Fruit fly (Drosophila melanogaster) whole organism, embryonic: ENCODE measurements around the gene Trim9.

ENCODE experiments used
- Bteb2 ChIP-seq: fragments of 200-800 bp; sonication (Bioruptor generic); optimal IDR thresholded peaks from 2 replicates; lab custom pipeline; 2016; ENCODE audit warnings: missing biosample characterization, missing genetic modification characterization
- CG10267 ChIP-seq: fragments of 200-800 bp; sonication (Bioruptor generic); optimal IDR thresholded peaks from 2 replicates; lab custom pipeline; 2018; ENCODE audit warnings: missing biosample characterization, mild to moderate bottlenecking, missing genetic modification characterization, moderate library complexity
- CG10321 ChIP-seq: fragments of 200-800 bp; sonication (Bioruptor generic); IDR thresholded peaks from 2 replicates; pipeline ENCODE4 v1.3.6; 2022; ENCODE audit warnings: missing biosample characterization, missing genetic modification characterization
- CG10959 ChIP-seq: fragments of 200-800 bp; sonication (Bioruptor generic); IDR thresholded peaks from 2 replicates; pipeline ENCODE4 v1.3.6; 2022; ENCODE audit warnings: missing biosample characterization, missing genetic modification characterization
- CG11695 ChIP-seq: fragments of 200-800 bp; sonication (Bioruptor generic); IDR thresholded peaks from 3 replicates; pipeline ENCODE4 v1.3.6; 2022; ENCODE audit warnings: missing biosample characterization, missing genetic modification characterization
- CG15479 ChIP-seq: fragments of 200-800 bp; sonication (Bioruptor generic); optimal IDR thresholded peaks from 3 replicates; lab custom pipeline; 2019; ENCODE audit warnings: missing biosample characterization, mild to moderate bottlenecking, missing genetic modification characterization, moderate library complexity
- CG16815 ChIP-seq: fragments of 200-800 bp; sonication (Bioruptor generic); optimal IDR thresholded peaks from 3 replicates; lab custom pipeline; 2017; ENCODE audit warnings: missing biosample characterization, mild to moderate bottlenecking, missing genetic modification characterization
- CG17361 ChIP-seq: fragments of 200-800 bp; sonication (Bioruptor generic); IDR thresholded peaks from 3 replicates; pipeline ENCODE4 v1.3.6; 2022; ENCODE audit warnings: missing biosample characterization, missing genetic modification characterization
- CG18011 ChIP-seq: fragments of 200-800 bp; sonication (Bioruptor generic); optimal IDR thresholded peaks from 2 replicates; lab custom pipeline; 2017; ENCODE audit warnings: missing biosample characterization, missing genetic modification characterization, mild to moderate bottlenecking, moderate library complexity, missing genotype
- CG2712 ChIP-seq: fragments of 200-800 bp; optimal IDR thresholded peaks from 3 replicates; lab custom pipeline; 2019; ENCODE audit warnings: missing biosample characterization, mild to moderate bottlenecking, missing genetic modification characterization, moderate library complexity
- CG3065 ChIP-seq: fragments of 200-800 bp; sonication (Bioruptor generic); optimal IDR thresholded peaks from 2 replicates; lab custom pipeline; 2016; ENCODE audit warnings: missing biosample characterization, missing genetic modification characterization
- CG3838 ChIP-seq: fragments of 200-800 bp; sonication (Bioruptor generic); optimal IDR thresholded peaks from 3 replicates; lab custom pipeline; 2016; ENCODE audit warnings: missing biosample characterization, missing genetic modification characterization
- CG4424 ChIP-seq: fragments of 200-800 bp; sonication (Bioruptor generic); optimal IDR thresholded peaks from 3 replicates; lab custom pipeline; 2016; ENCODE audit warnings: missing biosample characterization, missing genetic modification characterization
- CG6175 ChIP-seq: fragments of 200-800 bp; sonication (Bioruptor generic); IDR thresholded peaks from 3 replicates; pipeline ENCODE4 v1.3.6; 2022; ENCODE audit warnings: missing biosample characterization, missing genetic modification characterization
- CG7357 ChIP-seq: fragments of 200-800 bp; sonication (Bioruptor generic); IDR thresholded peaks from 3 replicates; pipeline ENCODE4 v1.3.6; 2022; ENCODE audit warnings: missing biosample characterization, missing genetic modification characterization
- CG8281 ChIP-seq: fragments of 200-800 bp; sonication (Bioruptor generic); optimal IDR thresholded peaks from 2 replicates; lab custom pipeline; 2018; ENCODE audit warnings: missing biosample characterization, mild to moderate bottlenecking, missing genetic modification characterization, moderate library complexity
- CG8924 ChIP-seq: fragments of 200-800 bp; optimal IDR thresholded peaks from 3 replicates; lab custom pipeline; 2019; ENCODE audit warnings: missing biosample characterization, mild to moderate bottlenecking, missing genetic modification characterization, moderate library complexity
- Chrac-16 ChIP-seq: fragments of 200-800 bp; sonication (Bioruptor generic); optimal IDR thresholded peaks from 3 replicates; lab custom pipeline; 2016; ENCODE audit warnings: missing biosample characterization, missing genetic modification characterization
- Eip74EF ChIP-seq, 2 experiments: fragments of 200-800 bp in 1 of 2; fragments of >200 bp in 1 of 2; sonication (Bioruptor generic) in 1 of 2; optimal IDR thresholded peaks; 2 replicates each; lab custom pipeline; 2017 to 2019; ENCODE audit warnings: missing biosample characterization in 2 of 2, missing genetic modification characterization in 2 of 2, mild to moderate bottlenecking in 1 of 2, moderate library complexity in 1 of 2
- Fer1 ChIP-seq: fragments of 200-800 bp; sonication (Bioruptor generic); optimal IDR thresholded peaks from 2 replicates; lab custom pipeline; 2017; ENCODE audit warnings: missing biosample characterization, mild to moderate bottlenecking, missing genetic modification characterization
- HLH54F ChIP-seq: fragments of 200-800 bp; sonication (Bioruptor generic); optimal IDR thresholded peaks from 3 replicates; lab custom pipeline; 2016; ENCODE audit warnings: missing biosample characterization, missing genetic modification characterization
- Lpt ChIP-seq: fragments of >200 bp; optimal IDR thresholded peaks from 2 replicates; lab custom pipeline; 2018; ENCODE audit warnings: missing biosample characterization, missing genetic modification characterization
- Meics ChIP-seq: fragments of 200-800 bp; sonication (Bioruptor generic); optimal IDR thresholded peaks from 2 replicates; lab custom pipeline; 2017; ENCODE audit warnings: missing biosample characterization, mild to moderate bottlenecking, missing genetic modification characterization
- Nf-YC ChIP-seq: fragments of 200-800 bp; optimal IDR thresholded peaks from 3 replicates; lab custom pipeline; 2019; ENCODE audit warnings: missing biosample characterization, mild to moderate bottlenecking, missing genetic modification characterization, moderate library complexity
- Ptx1 ChIP-seq: fragments of 200-800 bp; sonication (Bioruptor generic); IDR thresholded peaks from 2 replicates; pipeline ENCODE4 v1.3.6; 2022; ENCODE audit warnings: missing biosample characterization, missing genetic modification characterization
- Sry-β ChIP-seq: fragments of 200-800 bp; sonication (Bioruptor generic); optimal IDR thresholded peaks from 2 replicates; lab custom pipeline; 2018; ENCODE audit warnings: missing biosample characterization, mild to moderate bottlenecking, missing genetic modification characterization, moderate library complexity
- YL-1 ChIP-seq: fragments of 200-800 bp; sonication (Bioruptor generic); optimal IDR thresholded peaks from 3 replicates; lab custom pipeline; 2017; ENCODE audit warnings: missing biosample characterization, mild to moderate bottlenecking, missing genetic modification characterization
- aop ChIP-seq: fragments of 200-800 bp; sonication (Bioruptor generic); IDR thresholded peaks from 2 replicates; pipeline ENCODE4 v1.3.6; 2022; ENCODE audit warnings: missing biosample characterization, missing genetic modification characterization
- ara ChIP-seq: fragments of 200-800 bp; sonication (Bioruptor generic); IDR thresholded peaks from 2 replicates; pipeline ENCODE4 v1.3.6; 2022; ENCODE audit warnings: missing biosample characterization, missing genetic modification characterization
- ase ChIP-seq: fragments of 200-800 bp; sonication (Bioruptor generic); IDR thresholded peaks from 3 replicates; pipeline ENCODE4 v1.3.6; 2022; ENCODE audit warnings: missing biosample characterization, missing genetic modification characterization
- ato ChIP-seq: fragments of 200-800 bp; sonication (Bioruptor generic); IDR thresholded peaks from 2 replicates; pipeline ENCODE4 v1.3.6; 2022; ENCODE audit warnings: missing biosample characterization, missing genetic modification characterization; ENCODE audit not compliant: partially characterized antibody
- cato ChIP-seq: fragments of 200-800 bp; sonication (Bioruptor generic); optimal IDR thresholded peaks from 2 replicates; lab custom pipeline; 2016; ENCODE audit warnings: missing biosample characterization, missing genetic modification characterization, borderline replicate concordance
- ci ChIP-seq: fragments of 200-800 bp; sonication (Bioruptor generic); IDR thresholded peaks from 3 replicates; pipeline ENCODE4 v1.3.6; 2022; ENCODE audit warnings: missing biosample characterization, missing genetic modification characterization
- corto ChIP-seq: fragments of 200-800 bp; sonication (Bioruptor generic); optimal IDR thresholded peaks from 2 replicates; lab custom pipeline; 2016; ENCODE audit warnings: missing biosample characterization, mild to moderate bottlenecking, missing genetic modification characterization, moderate library complexity
- crc ChIP-seq: fragments of 200-800 bp; sonication (Bioruptor generic); optimal IDR thresholded peaks from 2 replicates; lab custom pipeline; 2016; ENCODE audit warnings: missing biosample characterization, missing genetic modification characterization
- eve ChIP-seq, 2 experiments: fragments of >200 bp; optimal IDR thresholded peaks; 2 replicates each; lab custom pipeline; 2017; ENCODE audit warnings: missing biosample characterization in 2 of 2, missing genetic modification characterization in 2 of 2
- fru ChIP-seq: fragments of >200 bp; optimal IDR thresholded peaks from 2 replicates; lab custom pipeline; 2017
- ken ChIP-seq: fragments of 200-800 bp; sonication (Bioruptor generic); IDR thresholded peaks from 3 replicates; pipeline ENCODE4 v1.3.6; 2022; ENCODE audit warnings: missing biosample characterization, missing genetic modification characterization
- onecut ChIP-seq: fragments of 200-800 bp; sonication (Bioruptor generic); IDR thresholded peaks from 2 replicates; pipeline ENCODE4 v1.3.6; 2022; ENCODE audit warnings: missing biosample characterization, missing genetic modification characterization
- org-1 ChIP-seq: fragments of 200-800 bp; sonication (Bioruptor generic); optimal IDR thresholded peaks from 2 replicates; lab custom pipeline; 2017; ENCODE audit warnings: missing biosample characterization, missing genetic modification characterization
- pfk ChIP-seq: fragments of 200-800 bp; sonication (Bioruptor generic); optimal IDR thresholded peaks from 2 replicates; lab custom pipeline; 2018; ENCODE audit warnings: missing biosample characterization, mild to moderate bottlenecking, missing genetic modification characterization, moderate library complexity
- ranshi ChIP-seq: fragments of 200-800 bp; sonication (Bioruptor generic); IDR thresholded peaks from 2 replicates; pipeline ENCODE4 v1.3.6; 2022; ENCODE audit warnings: missing biosample characterization, missing genetic modification characterization
- repo ChIP-seq: fragments of 200-800 bp; sonication (Bioruptor generic); optimal IDR thresholded peaks from 2 replicates; lab custom pipeline; 2016; ENCODE audit warnings: missing biosample characterization, missing genetic modification characterization
- sim ChIP-seq: fragments of 200-800 bp; sonication (Bioruptor generic); IDR thresholded peaks from 2 replicates; pipeline ENCODE4 v1.3.6; 2022; ENCODE audit warnings: missing biosample characterization, missing genetic modification characterization
- sob ChIP-seq: fragments of 200-800 bp; sonication (Bioruptor generic); IDR thresholded peaks from 2 replicates; pipeline ENCODE4 v1.3.6; 2022; ENCODE audit warnings: missing biosample characterization, missing genetic modification characterization
- sqz ChIP-seq: fragments of 200-800 bp; sonication (Bioruptor generic); optimal IDR thresholded peaks from 3 replicates; lab custom pipeline; 2018; ENCODE audit warnings: missing biosample characterization, mild to moderate bottlenecking, missing genetic modification characterization
- sr ChIP-seq: fragments of 200-800 bp; sonication (Bioruptor generic); IDR thresholded peaks from 3 replicates; pipeline ENCODE4 v1.3.6; 2022; ENCODE audit warnings: missing biosample characterization, missing genetic modification characterization
- stwl ChIP-seq: fragments of 200-800 bp; sonication (Bioruptor generic); optimal IDR thresholded peaks from 3 replicates; lab custom pipeline; 2018; ENCODE audit warnings: missing biosample characterization, mild to moderate bottlenecking, missing genetic modification characterization, moderate library complexity
- toy ChIP-seq: fragments of 200-800 bp; sonication (Bioruptor generic); IDR thresholded peaks from 2 replicates; pipeline ENCODE4 v1.3.6; 2022; ENCODE audit warnings: missing biosample characterization, missing genetic modification characterization
- tx ChIP-seq: fragments of 200-800 bp; sonication (Bioruptor generic); optimal IDR thresholded peaks from 2 replicates; lab custom pipeline; 2016; ENCODE audit warnings: missing biosample characterization, missing genetic modification characterization

The Trim9 gene

DNA sequence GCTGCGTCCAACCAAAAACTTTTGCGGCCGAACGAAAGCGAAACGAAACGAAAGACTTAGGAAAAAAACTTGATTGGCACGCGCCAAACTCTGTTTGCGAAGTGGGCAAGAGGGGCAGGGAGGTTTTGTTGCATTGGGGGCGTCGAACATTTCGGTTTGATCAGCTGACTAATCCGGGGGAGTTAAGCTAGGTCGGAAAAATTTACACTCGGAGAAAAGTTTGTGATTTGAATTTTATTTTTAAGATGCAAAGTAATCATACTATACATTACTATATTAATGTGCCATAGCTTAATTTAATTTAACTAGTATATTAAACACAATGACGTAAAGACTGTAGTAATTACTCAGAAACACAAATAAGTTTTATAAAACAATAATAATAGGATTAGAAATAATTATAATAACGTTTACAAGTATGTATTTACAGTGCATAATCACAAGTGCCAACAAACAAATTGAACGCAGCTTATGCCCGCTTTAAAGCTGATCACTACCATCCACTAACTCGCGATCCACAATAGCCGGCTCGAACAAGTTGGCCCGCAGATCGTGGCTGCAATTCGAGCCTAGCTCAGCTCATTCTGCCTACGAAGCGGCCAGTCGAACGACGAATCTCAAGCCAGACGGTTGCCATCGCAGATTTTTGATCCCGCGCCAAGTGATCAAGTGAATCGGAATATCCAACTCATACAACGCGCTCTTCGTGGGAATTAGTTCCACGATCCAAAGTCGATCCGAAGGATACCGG is 117.0 kb downstream of the Trim9 start, which contains the start of gene CG31871:
TSS of gene CG31871 (plus strand) at position 592 of the 751 bp plus-strand sequence.
- no peak for TF ChIP-seq corto (GFP tag; lab: Kevin White, UChicago)
- TF ChIP-seq ase (GFP tag; lab: Robert Waterston, UW): peak; percentile 67; the same call in 2 of the 3 replicates
- TF ChIP-seq sim (GFP tag; lab: Robert Waterston, UW): no peak
- TF ChIP-seq ato (GFP tag; lab: Robert Waterston, UW): 0 out of 2 replicates have a peak, but pooled peaks have one; percentile 11
- 0 out of 3 replicates have a peak, but pooled peaks have one; percentile 11 for TF ChIP-seq sr (GFP tag; lab: Robert Waterston, UW)
- TF ChIP-seq CG2712 (tag; lab: Kevin White, UChicago): peak; percentile 88
- TF ChIP-seq CG15479 (GFP tag; lab: Kevin White, UChicago): no peak
- TF ChIP-seq CG3838 (GFP tag; lab: Kevin White, UChicago): no peak
- TF ChIP-seq CG18011: peak; percentile 3
- TF ChIP-seq Lpt (GFP tag; lab: Kevin White, UChicago): no peak
- TF ChIP-seq Eip74EF (GFP tag; optimal IDR thresholded peaks at IDR 0.05; lab: Kevin White, UChicago): peak in 1 of 2 experiments; percentile 72
- TF ChIP-seq eve (GFP tag; optimal IDR thresholded peaks at IDR 0.05; lab: Kevin White, UChicago): peak in 1 of 2 experiments; percentile 77
- peak; percentile 55 for TF ChIP-seq CG8281 (tag; lab: Kevin White, UChicago)
- no peak for TF ChIP-seq CG10959 (GFP tag; lab: Robert Waterston, UW)
- TF ChIP-seq toy (GFP tag; lab: Robert Waterston, UW): no peak
- peak; percentile 75 for TF ChIP-seq Meics (GFP tag; lab: Kevin White, UChicago)
- TF ChIP-seq Sry-β (GFP tag; lab: Kevin White, UChicago): no peak
- peak; percentile 61 for TF ChIP-seq sqz
- TF ChIP-seq CG3065 (GFP tag; lab: Kevin White, UChicago): no peak
- no peak for TF ChIP-seq CG16815 (GFP tag; lab: Kevin White, UChicago)
- peak; percentile 71; the same call in 2 of the 3 replicates for TF ChIP-seq CG7357 (GFP tag; lab: Robert Waterston, UW)
- TF ChIP-seq sob (GFP tag; lab: Robert Waterston, UW): no peak
- TF ChIP-seq aop (GFP tag; lab: Robert Waterston, UW): no peak
- no peak for TF ChIP-seq pfk (GFP tag; lab: Kevin White, UChicago)
- no peak; the same call in 2 of the 3 replicates for TF ChIP-seq ken (GFP tag; lab: Robert Waterston, UW)
- no peak for TF ChIP-seq CG10321 (GFP tag; lab: Robert Waterston, UW)
- peak; percentile 87 for TF ChIP-seq CG17361 (GFP tag; lab: Robert Waterston, UW)
- peak; percentile 12 for TF ChIP-seq cato (GFP tag; lab: Kevin White, UChicago)
- TF ChIP-seq Chrac-16 (GFP tag; lab: Kevin White, UChicago): peak; percentile 36
- peak; percentile 75 for TF ChIP-seq Ptx1 (GFP tag; lab: Robert Waterston, UW)
- TF ChIP-seq org-1 (GFP tag; lab: Kevin White, UChicago): peak; percentile 49
- peak; percentile 80; the same call in 2 of the 3 replicates for TF ChIP-seq CG11695 (GFP tag; lab: Robert Waterston, UW)
- no peak for TF ChIP-seq HLH54F (GFP tag; lab: Kevin White, UChicago)
- no peak for TF ChIP-seq tx (GFP tag; lab: Kevin White, UChicago)
- no peak for TF ChIP-seq YL-1 (GFP tag; lab: Kevin White, UChicago)
- peak; percentile 65 for TF ChIP-seq Nf-YC (tag; lab: Kevin White, UChicago)
- TF ChIP-seq ci (GFP tag; lab: Robert Waterston, UW): no peak; the same call in 2 of the 3 replicates
- TF ChIP-seq stwl (tag; lab: Kevin White, UChicago): no peak
- TF ChIP-seq CG4424 (GFP tag; lab: Kevin White, UChicago): peak; percentile 75
- no peak for TF ChIP-seq Bteb2 (GFP tag; lab: Kevin White, UChicago)
- TF ChIP-seq repo: no peak
- peak; percentile 52; the same call in 1 of the 3 replicates for TF ChIP-seq CG6175 (GFP tag; lab: Robert Waterston, UW)
- no peak for TF ChIP-seq Fer1 (GFP tag; lab: Kevin White, UChicago)
- TF ChIP-seq CG8924 (tag; lab: Kevin White, UChicago): peak; percentile 85
- TF ChIP-seq ara: peak; percentile 34; the same call in 1 of the 2 replicates
- TF ChIP-seq fru (lab: Kevin White, UChicago): no peak
- TF ChIP-seq crc (GFP tag; lab: Kevin White, UChicago): no peak
- peak; percentile 63 for TF ChIP-seq ranshi (GFP tag; lab: Robert Waterston, UW)
- peak; percentile 29; the same call in 1 of the 2 replicates for TF ChIP-seq onecut (GFP tag; lab: Robert Waterston, UW)
- peak; percentile 72 for TF ChIP-seq CG10267 (tag; lab: Kevin White, UChicago)
